Fruit fly (Drosophila melanogaster) whole organism, embryonic: Measurements from ENCODE around the gene CG32318.

Experiments
- CG11504 ChIP-seq: fragments of 200-800 bp; sonication (Bioruptor generic); optimal IDR thresholded peaks from 3 replicates; lab custom pipeline; 2019; ENCODE audit warnings: missing biosample characterization, mild to moderate bottlenecking, missing genetic modification characterization, moderate library complexity
- CG12744 ChIP-seq: fragments of 200-800 bp; sonication (Bioruptor generic); optimal IDR thresholded peaks from 2 replicates; lab custom pipeline; 2016; ENCODE audit warnings: missing biosample characterization, missing genetic modification characterization
- CG15601 ChIP-seq: fragments of 200-800 bp; sonication (Bioruptor generic); optimal IDR thresholded peaks from 3 replicates; lab custom pipeline; 2019; ENCODE audit warnings: missing biosample characterization, mild to moderate bottlenecking, missing genetic modification characterization, moderate library complexity
- CG18599 ChIP-seq: fragments of 200-800 bp; sonication (Bioruptor generic); optimal IDR thresholded peaks from 3 replicates; lab custom pipeline; 2017; ENCODE audit warnings: missing biosample characterization, missing genetic modification characterization, mild to moderate bottlenecking, moderate library complexity, missing genetic modification reagents
- CG8089 ChIP-seq: fragments of 200-800 bp; sonication (Bioruptor generic); optimal IDR thresholded peaks from 3 replicates; lab custom pipeline; 2016; ENCODE audit warnings: missing biosample characterization, missing genetic modification characterization
- CG9797 ChIP-seq: fragments of 200-800 bp; sonication (Bioruptor generic); optimal IDR thresholded peaks from 3 replicates; lab custom pipeline; 2018; ENCODE audit warnings: missing biosample characterization, mild to moderate bottlenecking, missing genetic modification characterization
- CG9817 ChIP-seq: fragments of 200-800 bp; sonication (Bioruptor generic); optimal IDR thresholded peaks from 2 replicates; lab custom pipeline; 2018; ENCODE audit warnings: missing biosample characterization, mild to moderate bottlenecking, missing genetic modification characterization, moderate library complexity
- NFAT ChIP-seq: fragments of 200-800 bp; sonication (Bioruptor generic); IDR thresholded peaks from 2 replicates; pipeline ENCODE4 v1.3.6; 2022; ENCODE audit warnings: missing biosample characterization, missing genetic modification characterization
- amos ChIP-seq: fragments of 200-800 bp; sonication (Bioruptor generic); IDR thresholded peaks from 2 replicates; pipeline ENCODE4 v1.3.6; 2022; ENCODE audit warnings: missing biosample characterization, missing genetic modification characterization; ENCODE audit not compliant: partially characterized antibody
- jigr1 ChIP-seq: fragments of 200-800 bp; sonication (Bioruptor generic); IDR thresholded peaks from 3 replicates; pipeline ENCODE4 v1.3.6; 2022; ENCODE audit warnings: missing biosample characterization, missing genetic modification characterization
- tup ChIP-seq: fragments of 200-800 bp; sonication (Bioruptor generic); optimal IDR thresholded peaks from 2 replicates; lab custom pipeline; 2016; ENCODE audit warnings: missing biosample characterization, mild to moderate bottlenecking, missing genetic modification characterization, moderate library complexity
- twi ChIP-seq: fragments of 200-800 bp; optimal IDR thresholded peaks from 2 replicates; lab custom pipeline; 2019; ENCODE audit warnings: missing biosample characterization, mild to moderate bottlenecking, missing genetic modification characterization, moderate library complexity

dm6 chr3L:1200357-1201051, 46.2 kb downstream of the CG32318 start, which contains the start of gene mwh:
- TF ChIP-seq CG8089 (GFP tag; lab: Kevin White, UChicago) = no peak
- TF ChIP-seq CG15601 = no peak
- no peak for TF ChIP-seq CG18599 (GFP tag; lab: Kevin White, UChicago)
- no peak for TF ChIP-seq twi (tag; lab: Kevin White, UChicago)
- no peak for TF ChIP-seq NFAT (GFP tag; lab: Robert Waterston, UW)
- TF ChIP-seq CG9797 = no peak
- no peak for TF ChIP-seq CG9817 (tag; lab: Kevin White, UChicago)
- no peak for TF ChIP-seq CG11504 (tag; lab: Kevin White, UChicago)
- TF ChIP-seq tup = no peak
- TF ChIP-seq amos (GFP tag; lab: Robert Waterston, UW) = no peak
- no peak for TF ChIP-seq CG12744
- no peak for TF ChIP-seq jigr1
